Worm (Caenorhabditis elegans): ENCODE results near the gene Y17G9B.4.

Y17G9B.4 gene

DNA sequence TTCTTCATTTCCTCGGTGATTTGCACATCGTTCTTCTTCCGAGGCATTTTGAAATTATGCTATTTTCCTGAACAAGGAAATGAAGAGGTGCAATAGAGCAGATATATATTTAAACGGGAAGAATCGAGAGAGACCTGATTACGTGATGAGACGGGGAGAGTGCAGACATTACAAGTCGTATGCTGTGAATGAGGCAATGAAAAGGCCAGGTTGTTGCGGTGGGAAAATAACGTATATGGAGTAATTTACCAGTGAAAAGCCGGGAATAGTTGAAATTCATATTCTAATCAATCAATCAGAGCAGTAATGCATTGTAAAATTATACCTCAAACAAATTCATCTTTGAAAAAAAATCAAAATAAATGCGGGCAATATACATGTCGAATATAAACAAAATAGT is 6.7 kb downstream of the Y17G9B.4 start, which contains the start of gene Y17G9B.8 (continued):
- TF ChIP-seq nhr-27 (tag; optimal IDR thresholded peaks at IDR 0.05) (no peak), F39B2.1 (GFP tag; IDR thresholded peaks at IDR 0.05) (0 out of 2 replicates have a peak, but pooled peaks have one; percentile 24), hsf-1 (GFP tag; IDR thresholded peaks at IDR 0.05) (peak; percentile 83), tlf-1 (GFP tag; optimal IDR thresholded peaks at IDR 0.05) (no peak), mxl-1 (tag; optimal IDR thresholded peaks at IDR 0.05) (no peak), F23B12.7 (tag; optimal IDR thresholded peaks at IDR 0.05; ENCODE audit: insufficient read depth) (no peak), atf-7 (tag; optimal IDR thresholded peaks at IDR 0.05) (no peak), snpc-1.3 (tag; optimal IDR thresholded peaks at IDR 0.05; ENCODE audit: insufficient read depth) (peak; percentile 11), B0035.1 (tag; optimal IDR thresholded peaks at IDR 0.05) (no peak), lin-26 (GFP tag; IDR thresholded peaks at IDR 0.05) (peak; percentile 44; the same call in 1 of the 2 replicates), die-1 (tag; optimal IDR thresholded peaks at IDR 0.05) (peak; percentile 25)

DNA sequence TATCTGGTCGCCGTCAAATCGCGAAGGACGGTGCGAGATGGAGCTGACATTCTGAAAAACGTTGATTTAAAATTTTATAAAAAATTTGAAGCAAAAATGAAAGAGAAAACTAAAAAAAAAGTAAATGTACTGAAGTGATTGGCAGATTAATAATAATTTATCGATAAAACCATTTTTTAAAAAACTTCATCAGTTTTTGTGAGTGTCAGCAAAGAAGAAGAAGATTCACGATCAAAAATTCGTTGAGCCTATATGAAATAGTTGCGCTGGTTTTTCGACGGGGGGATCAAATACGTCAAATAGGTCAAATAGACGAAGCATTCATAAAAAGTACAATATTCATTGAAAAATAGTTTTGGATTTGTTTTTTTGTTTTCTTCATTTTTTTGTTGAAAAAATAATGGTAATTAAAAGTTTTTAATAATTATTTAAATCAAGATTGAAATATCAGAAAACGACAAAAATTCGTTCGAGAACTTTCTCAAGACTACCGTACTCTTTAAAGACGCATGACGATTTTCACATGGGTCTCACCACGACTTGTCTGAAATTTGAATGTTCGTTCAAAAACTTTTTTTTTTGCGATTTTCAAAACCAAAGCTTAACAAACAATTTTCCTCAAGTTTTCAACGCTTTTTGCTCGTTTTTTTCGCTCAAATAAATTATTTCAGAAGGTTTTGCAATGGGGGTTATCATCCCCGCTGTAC is 8.6 kb downstream of the Y17G9B.4 start, which contains the start of the genes memi-1 and cyp-31A3:
TSS of gene memi-1 (minus strand) at position 51 of the 707 bp plus-strand sequence.
TSS of gene cyp-31A3 (plus strand) at position 672 of the 707 bp plus-strand sequence.
- TF ChIP-seq hmg-20 (GFP tag; IDR thresholded peaks at IDR 0.05) = no peak
- TF ChIP-seq let-526 (GFP tag; IDR thresholded peaks at IDR 0.05) = no peak
- peak; percentile 54 for TF ChIP-seq tlf-1 (GFP tag; optimal IDR thresholded peaks at IDR 0.05)
- TF ChIP-seq egrh-3 (GFP tag; IDR thresholded peaks at IDR 0.05) = no peak
- TF ChIP-seq hmg-1.2 (GFP tag; IDR thresholded peaks at IDR 0.05) = 0 out of 2 replicates have a peak, but pooled peaks have one; percentile 20
- peak; percentile 97 for TF ChIP-seq F33H1.4 (GFP tag; IDR thresholded peaks at IDR 0.05)
- peak; percentile 37 for TF ChIP-seq tbp1 (GFP tag; optimal IDR thresholded peaks at IDR 0.05)
- TF ChIP-seq snpc-1.3 (tag; optimal IDR thresholded peaks at IDR 0.05; ENCODE audit: insufficient read depth) = peak; percentile 52
- peak; percentile 87 for TF ChIP-seq madf-8 (GFP tag; conservative IDR thresholded peaks at IDR 0.05)
- TF ChIP-seq pbrm-1 (GFP tag; IDR thresholded peaks at IDR 0.05) = peak; percentile 44; the same call in 1 of the 2 replicates
- 0 out of 2 replicates have a peak, but pooled peaks have one; percentile 31 for TF ChIP-seq madf-3 (GFP tag; IDR thresholded peaks at IDR 0.05)
- peak; percentile 94 for TF ChIP-seq lsl-1 (GFP tag; optimal IDR thresholded peaks at IDR 0.05)
- TF ChIP-seq K12H6.12 (tag; optimal IDR thresholded peaks at IDR 0.05) = no peak
- no peak for TF ChIP-seq ztf-18 (tag; optimal IDR thresholded peaks at IDR 0.05)
- TF ChIP-seq D2030.7 (GFP tag; IDR thresholded peaks at IDR 0.05) = peak; percentile 82
- no peak for TF ChIP-seq zfh-2 (GFP tag; conservative IDR thresholded peaks at IDR 0.05)
- TF ChIP-seq nfya-1 (tag; optimal IDR thresholded peaks at IDR 0.05; ENCODE audit: borderline replicate concordance, insufficient read depth) = no peak
- TF ChIP-seq mcd-1 (GFP tag; IDR thresholded peaks at IDR 0.05) = peak; percentile 67; the same call in 1 of the 2 replicates
- no peak for TF ChIP-seq lin-40 (tag; optimal IDR thresholded peaks at IDR 0.05)
- TF ChIP-seq attf-3 (GFP tag; conservative IDR thresholded peaks at IDR 0.05) = no peak
- no peak for TF ChIP-seq somi-1 (GFP tag; optimal IDR thresholded peaks at IDR 0.05)
- peak; percentile 44; the same call in 1 of the 2 replicates for TF ChIP-seq attf-6 (GFP tag; IDR thresholded peaks at IDR 0.05)
- TF ChIP-seq snpc-3.4 (tag; optimal IDR thresholded peaks at IDR 0.05) = peak; percentile 81
- TF ChIP-seq lin-35 (GFP tag; optimal IDR thresholded peaks at IDR 0.05) = no peak
- no peak for TF ChIP-seq mes-4 (tag; optimal IDR thresholded peaks at IDR 0.05)
- peak; percentile 86 for TF ChIP-seq xnd-1 (tag; optimal IDR thresholded peaks at IDR 0.05)
- no peak for TF ChIP-seq K11D2.4 (GFP tag; IDR thresholded peaks at IDR 0.05)
- peak; percentile 77 for TF ChIP-seq ceh-91 (GFP tag; IDR thresholded peaks at IDR 0.05)
- TF ChIP-seq repo-1 (tag; optimal IDR thresholded peaks at IDR 0.05) = no peak
- no peak for TF ChIP-seq F37B4.10 (GFP tag; IDR thresholded peaks at IDR 0.05)
- TF ChIP-seq ekl-4 (GFP tag; IDR thresholded peaks at IDR 0.05) = peak; percentile 75
- peak; percentile 99 for TF ChIP-seq hsf-1 (GFP tag; IDR thresholded peaks at IDR 0.05)
- peak; percentile 32 for TF ChIP-seq efl-1 (GFP tag; optimal IDR thresholded peaks at IDR 0.05)
- no peak for TF ChIP-seq nhr-120 (GFP tag; IDR thresholded peaks at IDR 0.05)
- TF ChIP-seq F10E7.11 (tag; optimal IDR thresholded peaks at IDR 0.05) = no peak
- TF ChIP-seq snpc-4 (GFP tag; optimal IDR thresholded peaks at IDR 0.05) = peak; percentile 37
- TF ChIP-seq snpc-4 (tag; optimal IDR thresholded peaks at IDR 0.05) = peak; percentile 8 to 80 (median 58)

All from whole organism, young adult.